Fruit fly (Drosophila melanogaster) whole organism, embryonic: ENCODE data around the gene Ufsp2.

Experiments
- Ada2b ChIP-seq: fragments of 200-800 bp; sonication (Bioruptor generic); IDR thresholded peaks from 2 replicates; pipeline ENCODE4 v1.3.6; 2022; ENCODE audit warnings: missing biosample characterization, missing genetic modification characterization
- Atf3 ChIP-seq: fragments of 200-800 bp; sonication (Bioruptor generic); optimal IDR thresholded peaks from 3 replicates; lab custom pipeline; 2016; ENCODE audit warnings: missing biosample characterization, missing genetic modification characterization
- CG10147 ChIP-seq: fragments of 200-800 bp; sonication (Bioruptor generic); optimal IDR thresholded peaks from 2 replicates; lab custom pipeline; 2019; ENCODE audit warnings: missing biosample characterization, mild to moderate bottlenecking, missing genetic modification characterization, moderate library complexity
- CG10267 ChIP-seq: fragments of 200-800 bp; sonication (Bioruptor generic); optimal IDR thresholded peaks from 2 replicates; lab custom pipeline; 2018; ENCODE audit warnings: missing biosample characterization, mild to moderate bottlenecking, missing genetic modification characterization, moderate library complexity
- CG13123 ChIP-seq: fragments of 200-800 bp; sonication (Bioruptor generic); optimal IDR thresholded peaks from 2 replicates; lab custom pipeline; 2016; ENCODE audit warnings: missing biosample characterization, missing genetic modification characterization
- CG14050 ChIP-seq: fragments of 200-800 bp; sonication (Bioruptor generic); IDR thresholded peaks from 3 replicates; pipeline ENCODE4 v1.3.6; 2022; ENCODE audit warnings: missing biosample characterization, missing genetic modification characterization
- CG14667 ChIP-seq: fragments of 200-800 bp; sonication (Bioruptor generic); IDR thresholded peaks from 2 replicates; pipeline ENCODE4 v1.3.6; 2022; ENCODE audit warnings: missing biosample characterization, missing genetic modification characterization
- CG1603 ChIP-seq: fragments of 200-800 bp; sonication (Bioruptor generic); optimal IDR thresholded peaks from 2 replicates; lab custom pipeline; 2019; ENCODE audit warnings: missing biosample characterization, mild to moderate bottlenecking, missing genetic modification characterization, moderate library complexity
- CG17612 ChIP-seq: fragments of 200-800 bp; sonication (Bioruptor generic); IDR thresholded peaks from 2 replicates; pipeline ENCODE4 v1.3.6; 2022; ENCODE audit warnings: missing biosample characterization, missing genetic modification characterization
- CG1792 ChIP-seq: fragments of 200-800 bp; sonication (Bioruptor generic); optimal IDR thresholded peaks from 2 replicates; lab custom pipeline; 2016; ENCODE audit warnings: missing biosample characterization, missing genetic modification characterization
- CG30020 ChIP-seq: fragments of 200-800 bp; optimal IDR thresholded peaks from 2 replicates; lab custom pipeline; 2019; ENCODE audit warnings: missing biosample characterization, mild to moderate bottlenecking, missing genetic modification characterization, moderate library complexity
- CG3407 ChIP-seq: fragments of 200-800 bp; sonication (Bioruptor generic); optimal IDR thresholded peaks from 2 replicates; lab custom pipeline; 2018; ENCODE audit warnings: missing biosample characterization, mild to moderate bottlenecking, missing genetic modification characterization
- CG3838 ChIP-seq: fragments of 200-800 bp; sonication (Bioruptor generic); optimal IDR thresholded peaks from 3 replicates; lab custom pipeline; 2016; ENCODE audit warnings: missing biosample characterization, missing genetic modification characterization
- CG7556 ChIP-seq: fragments of 200-800 bp; sonication (Bioruptor generic); optimal IDR thresholded peaks from 2 replicates; lab custom pipeline; 2017; ENCODE audit warnings: missing biosample characterization, mild to moderate bottlenecking, missing genetic modification characterization
- Dek ChIP-seq: fragments of 200-800 bp; sonication (Bioruptor generic); optimal IDR thresholded peaks from 3 replicates; lab custom pipeline; 2019; ENCODE audit warnings: missing biosample characterization, mild to moderate bottlenecking, missing genetic modification characterization, moderate library complexity
- Dip3 ChIP-seq: fragments of 200-800 bp; sonication (Bioruptor generic); optimal IDR thresholded peaks from 3 replicates; lab custom pipeline; 2016; ENCODE audit warnings: missing biosample characterization, missing genetic modification characterization
- Dp ChIP-seq: fragments of 200-800 bp; sonication (Bioruptor generic); optimal IDR thresholded peaks from 2 replicates; lab custom pipeline; 2018; ENCODE audit warnings: missing biosample characterization, mild to moderate bottlenecking, missing genetic modification characterization, moderate library complexity
- Elba2 ChIP-seq: fragments of 200-800 bp; sonication (Bioruptor generic); optimal IDR thresholded peaks from 3 replicates; lab custom pipeline; 2016; ENCODE audit warnings: missing biosample characterization, missing genetic modification characterization
- Ets65A ChIP-seq: fragments of 200-800 bp; sonication (Bioruptor generic); peaks from one replicate; lab custom pipeline; 2016; ENCODE audit warnings: missing biosample characterization, missing genetic modification characterization
- Ets97D ChIP-seq: fragments of 200-800 bp; sonication (Bioruptor generic); optimal IDR thresholded peaks from 3 replicates; lab custom pipeline; 2016; ENCODE audit warnings: missing biosample characterization, missing genetic modification characterization
- Fer3 ChIP-seq: fragments of 200-800 bp; sonication (Bioruptor generic); optimal IDR thresholded peaks from 2 replicates; lab custom pipeline; 2018; ENCODE audit warnings: missing biosample characterization, mild to moderate bottlenecking, missing genetic modification characterization, moderate library complexity
- Jarid2 ChIP-seq: fragments of 200-800 bp; sonication (Bioruptor generic); optimal IDR thresholded peaks from 3 replicates; lab custom pipeline; 2017; ENCODE audit warnings: mild to moderate bottlenecking, missing biosample characterization, missing genetic modification reagents, missing genetic modification characterization
- Lhr ChIP-seq: fragments of 200-800 bp; sonication (Bioruptor generic); optimal IDR thresholded peaks from 3 replicates; lab custom pipeline; 2017; ENCODE audit warnings: mild to moderate bottlenecking, missing biosample characterization, missing genetic modification reagents, missing genetic modification characterization
- MBD-R2 ChIP-seq: fragments of 200-800 bp; sonication (Bioruptor generic); IDR thresholded peaks from 2 replicates; pipeline ENCODE4 v1.3.6; 2022; ENCODE audit warnings: missing biosample characterization, missing genetic modification characterization
- Mad ChIP-seq: fragments of 200-800 bp; sonication (Bioruptor generic); optimal IDR thresholded peaks from 2 replicates; lab custom pipeline; 2016; ENCODE audit warnings: missing biosample characterization, missing genetic modification characterization
- Meics ChIP-seq: fragments of 200-800 bp; sonication (Bioruptor generic); optimal IDR thresholded peaks from 2 replicates; lab custom pipeline; 2017; ENCODE audit warnings: missing biosample characterization, mild to moderate bottlenecking, missing genetic modification characterization
- Rx ChIP-seq: fragments of 200-800 bp; sonication (Bioruptor generic); IDR thresholded peaks from 2 replicates; pipeline ENCODE4 v1.3.6; 2022; ENCODE audit warnings: missing biosample characterization, missing genetic modification characterization
- Sry-δ ChIP-seq: fragments of 200-800 bp; sonication (Bioruptor generic); optimal IDR thresholded peaks from 2 replicates; lab custom pipeline; 2016; ENCODE audit warnings: missing biosample characterization, missing genetic modification characterization
- TFAM ChIP-seq: fragments of 200-800 bp; sonication (Bioruptor generic); optimal IDR thresholded peaks from 2 replicates; lab custom pipeline; 2017; ENCODE audit warnings: missing biosample characterization, missing genetic modification characterization, inconsistent platforms
- YL-1 ChIP-seq: fragments of 200-800 bp; sonication (Bioruptor generic); optimal IDR thresholded peaks from 3 replicates; lab custom pipeline; 2017; ENCODE audit warnings: missing biosample characterization, mild to moderate bottlenecking, missing genetic modification characterization
- az2 ChIP-seq: fragments of 200-800 bp; sonication (Bioruptor generic); optimal IDR thresholded peaks from 3 replicates; lab custom pipeline; 2016; ENCODE audit warnings: missing biosample characterization, missing genetic modification characterization
- cato ChIP-seq: fragments of 200-800 bp; sonication (Bioruptor generic); optimal IDR thresholded peaks from 2 replicates; lab custom pipeline; 2016; ENCODE audit warnings: missing biosample characterization, missing genetic modification characterization, borderline replicate concordance
- cwo ChIP-seq: fragments of 200-800 bp; sonication (Bioruptor generic); optimal IDR thresholded peaks from 3 replicates; lab custom pipeline; 2017; ENCODE audit warnings: missing biosample characterization, missing genetic modification characterization, mild to moderate bottlenecking, moderate library complexity, missing genetic modification reagents
- dm ChIP-seq: fragments of 200-800 bp; sonication (Bioruptor generic); optimal IDR thresholded peaks from 3 replicates; lab custom pipeline; 2016; ENCODE audit warnings: missing biosample characterization, missing genetic modification characterization
- dmrt11E ChIP-seq: fragments of 200-800 bp; sonication (Bioruptor generic); optimal IDR thresholded peaks from 3 replicates; lab custom pipeline; 2018; ENCODE audit warnings: missing biosample characterization, mild to moderate bottlenecking, missing genetic modification characterization, moderate library complexity
- her ChIP-seq: fragments of 200-800 bp; sonication (Bioruptor generic); optimal IDR thresholded peaks from 2 replicates; lab custom pipeline; 2016; ENCODE audit warnings: missing biosample characterization, missing genetic modification characterization
- hkb ChIP-seq, 2 experiments: fragments of 200-800 bp in 1 of 2; fragments of >200 bp in 1 of 2; sonication (Bioruptor generic) in 1 of 2; IDR thresholded peaks in 1 of 2; optimal IDR thresholded peaks in 1 of 2; 2 replicates each; pipeline versions ENCODE4 v1.3.6 to Lab custom; 2017 to 2022; ENCODE audit warnings: missing biosample characterization in 1 of 2, missing genetic modification characterization in 1 of 2
- lab ChIP-seq: fragments of 200-800 bp; sonication (Bioruptor generic); optimal IDR thresholded peaks from 3 replicates; lab custom pipeline; 2017; ENCODE audit warnings: missing biosample characterization, missing genetic modification characterization, mild to moderate bottlenecking, moderate library complexity, missing genetic modification reagents
- lmd ChIP-seq: fragments of 200-800 bp; sonication (Bioruptor generic); IDR thresholded peaks from 2 replicates; pipeline ENCODE4 v1.3.6; 2022; ENCODE audit warnings: missing biosample characterization, missing genetic modification characterization
- mam ChIP-seq: fragments of 200-800 bp; sonication (Bioruptor generic); optimal IDR thresholded peaks from 3 replicates; lab custom pipeline; 2016; ENCODE audit warnings: missing biosample characterization, missing genetic modification characterization
- nerfin-2 ChIP-seq: fragments of 200-800 bp; sonication (Bioruptor generic); IDR thresholded peaks from 2 replicates; pipeline ENCODE4 v1.3.6; 2022; ENCODE audit warnings: missing biosample characterization, missing genetic modification characterization; ENCODE audit not compliant: partially characterized antibody
- oc ChIP-seq: fragments of 200-800 bp; sonication (Bioruptor generic); optimal IDR thresholded peaks from 2 replicates; lab custom pipeline; 2018; ENCODE audit warnings: missing biosample characterization, mild to moderate bottlenecking, missing genetic modification characterization, moderate library complexity
- peb ChIP-seq: fragments of 200-800 bp; sonication (Bioruptor generic); IDR thresholded peaks from 2 replicates; pipeline ENCODE4 v1.3.6; 2022; ENCODE audit warnings: missing biosample characterization, missing genetic modification characterization
- sd ChIP-seq: fragments of 200-800 bp; sonication (Bioruptor generic); optimal IDR thresholded peaks from 3 replicates; lab custom pipeline; 2018; ENCODE audit warnings: missing biosample characterization, mild to moderate bottlenecking, missing genetic modification characterization, moderate library complexity
- sima ChIP-seq: fragments of 200-800 bp; sonication (Bioruptor generic); optimal IDR thresholded peaks from 2 replicates; lab custom pipeline; 2016; ENCODE audit warnings: missing biosample characterization, missing genetic modification characterization
- sug ChIP-seq: fragments of 200-800 bp; optimal IDR thresholded peaks from 2 replicates; lab custom pipeline; 2019; ENCODE audit warnings: missing biosample characterization, mild to moderate bottlenecking, missing genetic modification characterization, moderate library complexity
- tll ChIP-seq, 2 experiments: fragments of 200-800 bp in 1 of 2; fragments of >200 bp in 1 of 2; sonication (Bioruptor generic) in 1 of 2; optimal IDR thresholded peaks; 2 replicates each; lab custom pipeline; 2017 to 2019; ENCODE audit warnings: missing biosample characterization in 2 of 2, missing genetic modification characterization in 2 of 2, mild to moderate bottlenecking in 1 of 2, moderate library complexity in 1 of 2
- vnd ChIP-seq: fragments of 200-800 bp; sonication (Bioruptor generic); IDR thresholded peaks from 3 replicates; pipeline ENCODE4 v1.3.6; 2022; ENCODE audit warnings: missing biosample characterization, missing genetic modification characterization; ENCODE audit not compliant: partially characterized antibody
- z ChIP-seq: fragments of 200-800 bp; sonication (Bioruptor generic); IDR thresholded peaks from 3 replicates; pipeline ENCODE4 v1.3.6; 2022; ENCODE audit warnings: missing biosample characterization, missing genetic modification characterization
- zfh2 ChIP-seq: fragments of 200-800 bp; sonication (Bioruptor generic); optimal IDR thresholded peaks from 2 replicates; lab custom pipeline; 2016; ENCODE audit warnings: missing biosample characterization, missing genetic modification characterization

Ufsp2 gene

dm6 chr3L:15565829-15566433 lies 10.4 kb upstream of the Ufsp2 start, which contains the start of gene dop (continued):
- TF ChIP-seq CG30020 (tag; lab: Kevin White, UChicago) (peak; percentile 40), Elba2 (GFP tag; lab: Kevin White, UChicago) (peak; percentile 89), nerfin-2 (GFP tag; lab: Robert Waterston, UW) (no peak), Sry-δ (GFP tag; lab: Kevin White, UChicago) (peak; percentile 95), CG13123 (GFP tag; lab: Kevin White, UChicago) (no peak), Fer3 (tag; lab: Kevin White, UChicago) (no peak), dm (GFP tag; lab: Kevin White, UChicago) (no peak), CG14050 (GFP tag; lab: Robert Waterston, UW) (no peak), zfh2 (GFP tag; lab: Kevin White, UChicago) (peak; percentile 44), Ets65A (peak; percentile 92), Dip3 (GFP tag; lab: Kevin White, UChicago) (no peak), sug (tag; lab: Kevin White, UChicago) (no peak), az2 (GFP tag; lab: Kevin White, UChicago) (no peak), z (GFP tag; lab: Robert Waterston, UW) (no peak), CG1792 (GFP tag; lab: Kevin White, UChicago) (no peak), oc (tag; lab: Kevin White, UChicago) (no peak), Lhr (peak; percentile 8), sima (GFP tag; lab: Kevin White, UChicago) (no peak), TFAM (GFP tag; lab: Kevin White, UChicago) (no peak), mam (GFP tag; lab: Kevin White, UChicago) (peak; percentile 45), vnd (peak; percentile 43; the same call in 1 of the 3 replicates), Jarid2 (GFP tag; lab: Kevin White, UChicago) (peak; percentile 13), cato (no peak), dmrt11E (tag; lab: Kevin White, UChicago) (no peak), Rx (no peak), CG10147 (GFP tag; lab: Kevin White, UChicago) (no peak), her (GFP tag; lab: Kevin White, UChicago) (peak; percentile 35), sd (no peak), cwo (GFP tag; lab: Kevin White, UChicago) (no peak), CG14667 (no peak), MBD-R2 (peak; percentile 24; the same call in 1 of the 2 replicates), Dek (tag; lab: Kevin White, UChicago) (no peak), CG1603 (tag; lab: Kevin White, UChicago) (peak; percentile 62), lmd (no peak; the same call in 1 of the 2 replicates), Mad (no peak), CG7556 (GFP tag; lab: Kevin White, UChicago) (no peak), lab (GFP tag; lab: Kevin White, UChicago) (no peak), CG10267 (tag; lab: Kevin White, UChicago) (peak; percentile 54), CG3407 (GFP tag; lab: Kevin White, UChicago) (no peak), peb (no peak), Ada2b (GFP tag; lab: Robert Waterston, UW) (no peak; the same call in 1 of the 2 replicates), Ets97D (GFP tag; lab: Kevin White, UChicago) (peak; percentile 56), Meics (no peak), Atf3 (no peak), CG17612 (no peak), Dp (peak; percentile 85), hkb (optimal IDR thresholded peaks at IDR 0.05; lab: Kevin White, UChicago) (no peak), hkb (GFP tag; IDR thresholded peaks at IDR 0.05; lab: Robert Waterston, UW) (peak; percentile 22; the same call in 1 of the 2 replicates), CG3838 (GFP tag; lab: Kevin White, UChicago) (no peak), tll (GFP tag; optimal IDR thresholded peaks at IDR 0.05; lab: Kevin White, UChicago) (no peak), YL-1 (GFP tag; lab: Kevin White, UChicago) (peak; percentile 24)
